Fruit fly (Drosophila melanogaster) whole organism, embryonic: Measurements from ENCODE around the gene CG4404.

Experiments used
- Atf6 ChIP-seq: fragments of 200-800 bp; sonication (Bioruptor generic); IDR thresholded peaks from 2 replicates; pipeline ENCODE4 v1.3.6; 2022; ENCODE audit warnings: missing biosample characterization, missing genetic modification characterization
- Awh ChIP-seq: fragments of 200-800 bp; sonication (Bioruptor generic); IDR thresholded peaks from 2 replicates; pipeline ENCODE4, ENCODE4 v1.3.6; 2022; ENCODE audit warnings: missing biosample characterization, missing genetic modification characterization
- Bgb ChIP-seq: fragments of 200-800 bp; sonication (Bioruptor generic); IDR thresholded peaks from 2 replicates; pipeline ENCODE4 v1.3.6; 2022; ENCODE audit warnings: missing biosample characterization, missing genetic modification characterization; ENCODE audit not compliant: partially characterized antibody
- CG11723 ChIP-seq: fragments of 200-800 bp; sonication (Bioruptor generic); optimal IDR thresholded peaks from 2 replicates; lab custom pipeline; 2017; ENCODE audit warnings: missing biosample characterization, mild to moderate bottlenecking, missing genetic modification characterization
- CG12071 ChIP-seq: fragments of 200-800 bp; sonication (Bioruptor generic); optimal IDR thresholded peaks from 3 replicates; lab custom pipeline; 2018; ENCODE audit warnings: missing biosample characterization, mild to moderate bottlenecking, missing genetic modification characterization
- CG12104 ChIP-seq: fragments of 200-800 bp; sonication (Bioruptor generic); optimal IDR thresholded peaks from 3 replicates; lab custom pipeline; 2016; ENCODE audit warnings: missing biosample characterization, missing genetic modification characterization
- CG1233 ChIP-seq: fragments of 200-800 bp; sonication (Bioruptor generic); optimal IDR thresholded peaks from 4 replicates; lab custom pipeline; 2018; ENCODE audit warnings: missing biosample characterization, mild to moderate bottlenecking, missing genetic modification characterization
- CG15601 ChIP-seq: fragments of 200-800 bp; sonication (Bioruptor generic); optimal IDR thresholded peaks from 3 replicates; lab custom pipeline; 2019; ENCODE audit warnings: missing biosample characterization, mild to moderate bottlenecking, missing genetic modification characterization, moderate library complexity
- CG18011 ChIP-seq: fragments of 200-800 bp; sonication (Bioruptor generic); optimal IDR thresholded peaks from 2 replicates; lab custom pipeline; 2017; ENCODE audit warnings: missing biosample characterization, missing genetic modification characterization, mild to moderate bottlenecking, moderate library complexity, missing genotype
- CG31365 ChIP-seq: fragments of 200-800 bp; sonication (Bioruptor generic); optimal IDR thresholded peaks from 2 replicates; lab custom pipeline; 2018; ENCODE audit warnings: missing biosample characterization, mild to moderate bottlenecking, missing genetic modification characterization
- CG33557 ChIP-seq: fragments of 200-800 bp; sonication (Bioruptor generic); optimal IDR thresholded peaks from 2 replicates; lab custom pipeline; 2019; ENCODE audit warnings: missing biosample characterization, mild to moderate bottlenecking, missing genetic modification characterization, moderate library complexity
- CG34224 ChIP-seq: fragments of 200-800 bp; sonication (Bioruptor generic); IDR thresholded peaks from 3 replicates; pipeline ENCODE4 v1.3.6; 2022; ENCODE audit warnings: missing biosample characterization, missing genetic modification characterization; ENCODE audit not compliant: partially characterized antibody
- CG43689 ChIP-seq: fragments of 200-800 bp; sonication (Bioruptor generic); IDR thresholded peaks from 2 replicates; pipeline ENCODE4 v1.3.6; 2022; ENCODE audit warnings: missing biosample characterization, missing genetic modification characterization
- CG5180 ChIP-seq: fragments of 200-800 bp; sonication (Bioruptor generic); optimal IDR thresholded peaks from 3 replicates; lab custom pipeline; 2017; ENCODE audit warnings: missing biosample characterization, missing genetic modification characterization, mild to moderate bottlenecking, moderate library complexity, missing genetic modification reagents
- CG6854 ChIP-seq: fragments of 200-800 bp; sonication (Bioruptor generic); optimal IDR thresholded peaks from 3 replicates; lab custom pipeline; 2017; ENCODE audit warnings: missing biosample characterization, mild to moderate bottlenecking, missing genetic modification characterization
- CG7839 ChIP-seq: fragments of 200-800 bp; sonication (Bioruptor generic); optimal IDR thresholded peaks from 3 replicates; lab custom pipeline; 2018; ENCODE audit warnings: missing biosample characterization, mild to moderate bottlenecking, missing genetic modification characterization, moderate library complexity
- CG7963 ChIP-seq: fragments of 200-800 bp; sonication (Bioruptor generic); IDR thresholded peaks from 3 replicates; pipeline ENCODE4 v1.3.6; 2022; ENCODE audit warnings: missing biosample characterization, missing genetic modification characterization; ENCODE audit not compliant: partially characterized antibody
- CG8924 ChIP-seq: fragments of 200-800 bp; optimal IDR thresholded peaks from 3 replicates; lab custom pipeline; 2019; ENCODE audit warnings: missing biosample characterization, mild to moderate bottlenecking, missing genetic modification characterization, moderate library complexity
- Eip74EF ChIP-seq, 2 experiments: fragments of 200-800 bp in 1 of 2; fragments of >200 bp in 1 of 2; sonication (Bioruptor generic) in 1 of 2; optimal IDR thresholded peaks; 2 replicates each; lab custom pipeline; 2017 to 2019; ENCODE audit warnings: missing biosample characterization in 2 of 2, missing genetic modification characterization in 2 of 2, mild to moderate bottlenecking in 1 of 2, moderate library complexity in 1 of 2
- Ets65A ChIP-seq: fragments of 200-800 bp; sonication (Bioruptor generic); peaks from one replicate; lab custom pipeline; 2016; ENCODE audit warnings: missing biosample characterization, missing genetic modification characterization
- Fer1 ChIP-seq: fragments of 200-800 bp; sonication (Bioruptor generic); optimal IDR thresholded peaks from 2 replicates; lab custom pipeline; 2017; ENCODE audit warnings: missing biosample characterization, mild to moderate bottlenecking, missing genetic modification characterization
- Gsc ChIP-seq: fragments of 200-800 bp; sonication (Bioruptor generic); IDR thresholded peaks from 2 replicates; pipeline ENCODE4 v1.3.6; 2022; ENCODE audit warnings: missing biosample characterization, missing genetic modification characterization
- HLH4C ChIP-seq: fragments of 200-800 bp; sonication (Bioruptor generic); IDR thresholded peaks from 3 replicates; pipeline ENCODE4 v1.3.6; 2022; ENCODE audit warnings: missing biosample characterization, missing genetic modification characterization; ENCODE audit not compliant: partially characterized antibody
- HLH54F ChIP-seq: fragments of 200-800 bp; sonication (Bioruptor generic); optimal IDR thresholded peaks from 3 replicates; lab custom pipeline; 2016; ENCODE audit warnings: missing biosample characterization, missing genetic modification characterization
- Hey ChIP-seq: fragments of 200-800 bp; sonication (Bioruptor generic); optimal IDR thresholded peaks from 3 replicates; lab custom pipeline; 2018; ENCODE audit warnings: missing biosample characterization, mild to moderate bottlenecking, missing genetic modification characterization
- Hr39 ChIP-seq: fragments of >200 bp; optimal IDR thresholded peaks from 2 replicates; lab custom pipeline; 2017
- Hr51 ChIP-seq, 2 experiments: fragments of 200-800 bp; sonication (Bioruptor generic); optimal IDR thresholded peaks; 2 replicates in 1 of 2; 3 replicates in 1 of 2; lab custom pipeline; 2016 to 2018; ENCODE audit warnings: missing biosample characterization in 2 of 2, missing genetic modification characterization in 2 of 2, mild to moderate bottlenecking in 1 of 2, moderate library complexity in 1 of 2
- Ptx1 ChIP-seq: fragments of 200-800 bp; sonication (Bioruptor generic); IDR thresholded peaks from 2 replicates; pipeline ENCODE4 v1.3.6; 2022; ENCODE audit warnings: missing biosample characterization, missing genetic modification characterization
- Sin3A ChIP-seq: fragments of >200 bp; optimal IDR thresholded peaks from 2 replicates; lab custom pipeline; 2018
- TFAM ChIP-seq: fragments of 200-800 bp; sonication (Bioruptor generic); optimal IDR thresholded peaks from 2 replicates; lab custom pipeline; 2017; ENCODE audit warnings: missing biosample characterization, missing genetic modification characterization, inconsistent platforms
- Tbp ChIP-seq: fragments of >200 bp; optimal IDR thresholded peaks from 2 replicates; lab custom pipeline; 2018; ENCODE audit warnings: missing biosample characterization, missing genetic modification characterization
- Xrp1 ChIP-seq: fragments of 200-800 bp; sonication (Bioruptor generic); IDR thresholded peaks from 2 replicates; pipeline ENCODE4 v1.3.6; 2022; ENCODE audit warnings: missing biosample characterization, missing genetic modification characterization
- cg ChIP-seq: fragments of 200-800 bp; sonication (Bioruptor generic); optimal IDR thresholded peaks from 3 replicates; lab custom pipeline; 2019; ENCODE audit warnings: missing biosample characterization, mild to moderate bottlenecking, missing genetic modification characterization, moderate library complexity
- chif ChIP-seq, 2 experiments: fragments of 200-800 bp; sonication (Bioruptor generic); optimal IDR thresholded peaks; 3 replicates each; lab custom pipeline; 2016; ENCODE audit warnings: missing biosample characterization in 2 of 2, missing genetic modification characterization in 2 of 2
- chinmo ChIP-seq: fragments of 200-800 bp; sonication (Bioruptor generic); IDR thresholded peaks from 4 replicates; pipeline ENCODE4 v1.3.6; 2022; ENCODE audit warnings: missing biosample characterization, missing genetic modification characterization; ENCODE audit not compliant: partially characterized antibody
- croc ChIP-seq: fragments of 200-800 bp; sonication (Bioruptor generic); conservative IDR thresholded peaks from 3 replicates; pipeline ENCODE4 v1.3.6; 2022; ENCODE audit warnings: missing biosample characterization, missing genetic modification characterization
- fu2 ChIP-seq: fragments of 200-800 bp; sonication (Bioruptor generic); optimal IDR thresholded peaks from 2 replicates; lab custom pipeline; 2016; ENCODE audit warnings: missing biosample characterization, missing genetic modification characterization
- gce ChIP-seq: fragments of 200-800 bp; sonication (Bioruptor generic); IDR thresholded peaks from 3 replicates; pipeline ENCODE4 v1.3.6; 2022; ENCODE audit warnings: missing biosample characterization, missing genetic modification characterization
- kah ChIP-seq: fragments of 200-800 bp; sonication (Bioruptor generic); optimal IDR thresholded peaks from 2 replicates; lab custom pipeline; 2018; ENCODE audit warnings: missing biosample characterization, mild to moderate bottlenecking, missing genetic modification characterization
- lola ChIP-seq, 3 experiments: fragments of >200 bp in 2 of 3; fragments of 200-800 bp in 1 of 3; sonication (Bioruptor generic) in 1 of 3; optimal IDR thresholded peaks; 2 replicates each; lab custom pipeline; 2017 to 2019; ENCODE audit warnings: missing biosample characterization in 3 of 3, missing genetic modification characterization in 3 of 3, mild to moderate bottlenecking in 1 of 3, moderate library complexity in 1 of 3
- luna ChIP-seq: fragments of 200-800 bp; sonication (Bioruptor generic); optimal IDR thresholded peaks from 2 replicates; lab custom pipeline; 2016; ENCODE audit warnings: missing biosample characterization, missing genetic modification characterization
- odd ChIP-seq: fragments of 200-800 bp; sonication (Bioruptor generic); optimal IDR thresholded peaks from 2 replicates; lab custom pipeline; 2017; ENCODE audit warnings: missing biosample characterization, mild to moderate bottlenecking, missing genetic modification characterization
- pan ChIP-seq, 4 experiments: fragments of >200 bp in 3 of 4; fragments of 200-800 bp in 1 of 4; sonication (Bioruptor generic) in 1 of 4; optimal IDR thresholded peaks in 3 of 4; IDR thresholded peaks in 1 of 4; 2 replicates each; pipeline versions ENCODE4 v1.3.6 to Lab custom; 2017 to 2022; ENCODE audit warnings: missing biosample characterization in 2 of 4, missing genetic modification characterization in 2 of 4, mixed read lengths in 1 of 4
- phol ChIP-seq: fragments of 200-800 bp; sonication (Bioruptor generic); optimal IDR thresholded peaks from 3 replicates; lab custom pipeline; 2018; ENCODE audit warnings: missing biosample characterization, mild to moderate bottlenecking, missing genetic modification characterization, moderate library complexity
- pum ChIP-seq: fragments of 200-800 bp; sonication (Bioruptor generic); optimal IDR thresholded peaks from 2 replicates; lab custom pipeline; 2016; ENCODE audit warnings: missing biosample characterization, missing genetic modification characterization
- sd ChIP-seq: fragments of 200-800 bp; sonication (Bioruptor generic); optimal IDR thresholded peaks from 3 replicates; lab custom pipeline; 2018; ENCODE audit warnings: missing biosample characterization, mild to moderate bottlenecking, missing genetic modification characterization, moderate library complexity
- sisA ChIP-seq: fragments of 200-800 bp; sonication (Bioruptor generic); IDR thresholded peaks from 2 replicates; pipeline ENCODE4 v1.3.6; 2022; ENCODE audit warnings: missing biosample characterization, missing genetic modification characterization
- stwl ChIP-seq: fragments of 200-800 bp; sonication (Bioruptor generic); optimal IDR thresholded peaks from 3 replicates; lab custom pipeline; 2018; ENCODE audit warnings: missing biosample characterization, mild to moderate bottlenecking, missing genetic modification characterization, moderate library complexity
- tgo ChIP-seq: fragments of 200-800 bp; sonication (Bioruptor generic); IDR thresholded peaks from 3 replicates; pipeline ENCODE4 v1.3.6; 2022; ENCODE audit warnings: missing biosample characterization, missing genetic modification characterization
- twi ChIP-seq: fragments of 200-800 bp; optimal IDR thresholded peaks from 2 replicates; lab custom pipeline; 2019; ENCODE audit warnings: missing biosample characterization, mild to moderate bottlenecking, missing genetic modification characterization, moderate library complexity

CG4404 gene

DNA sequence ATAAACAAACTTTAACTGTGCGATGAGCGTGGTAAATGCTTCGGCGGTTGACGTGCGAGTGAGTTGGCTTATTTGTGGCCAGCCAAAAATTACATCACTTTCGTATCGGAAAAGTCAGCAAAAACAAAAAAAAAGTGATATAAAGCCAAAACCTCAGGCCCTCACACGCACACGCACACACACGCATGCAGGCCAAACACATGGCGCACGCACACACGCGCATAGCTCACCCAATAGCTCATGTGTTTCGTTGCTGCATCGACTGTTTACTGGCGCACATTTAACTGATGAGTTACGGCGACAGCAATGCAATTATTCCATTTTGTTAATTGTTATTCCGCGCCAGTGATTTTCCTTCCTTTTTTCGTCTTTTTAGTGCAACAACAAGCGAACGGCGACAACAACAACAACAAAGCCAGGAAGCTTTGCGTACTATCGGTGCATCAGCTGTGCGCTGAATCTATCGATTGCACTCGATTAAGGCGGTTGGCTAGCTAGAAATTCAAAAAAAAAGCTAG, 2.7 kb downstream of the CG4404 start, which contains the start of gene Flad1 (continued):
- TF ChIP-seq pum (GFP tag; lab: Kevin White, UChicago): no peak
- no peak for TF ChIP-seq Tbp
- no peak for TF ChIP-seq CG33557 (GFP tag; lab: Kevin White, UChicago)
- TF ChIP-seq Fer1: peak; percentile 16
- no peak for TF ChIP-seq CG11723 (GFP tag; lab: Kevin White, UChicago)
- TF ChIP-seq CG6854: no peak
- TF ChIP-seq CG7963 (GFP tag; lab: Robert Waterston, UW): 0 out of 3 replicates have a peak, but pooled peaks have one; percentile 34
- no peak for TF ChIP-seq Ets65A (GFP tag; lab: Kevin White, UChicago)
- peak; percentile 88 for TF ChIP-seq cg (GFP tag; lab: Kevin White, UChicago)
- TF ChIP-seq Hr51 (GFP tag; optimal IDR thresholded peaks at IDR 0.05; lab: Kevin White, UChicago): no peak
- TF ChIP-seq CG5180: no peak
- no peak for TF ChIP-seq Awh (GFP tag; lab: Robert Waterston, UW)
- no peak for TF ChIP-seq phol (tag; lab: Kevin White, UChicago)
- TF ChIP-seq HLH54F (GFP tag; lab: Kevin White, UChicago): no peak
- TF ChIP-seq luna (GFP tag; lab: Kevin White, UChicago): no peak
- TF ChIP-seq CG12104 (GFP tag; lab: Kevin White, UChicago): no peak
- no peak for TF ChIP-seq CG1233 (GFP tag; lab: Kevin White, UChicago)
- TF ChIP-seq tgo (GFP tag; lab: Robert Waterston, UW): no peak
- no peak for TF ChIP-seq CG43689 (GFP tag; lab: Robert Waterston, UW)
- TF ChIP-seq CG31365: no peak
- no peak for TF ChIP-seq Atf6
- no peak for TF ChIP-seq Ptx1 (GFP tag; lab: Robert Waterston, UW)
- no peak for TF ChIP-seq gce
- peak in 1 of 2 experiments; percentile 13 for TF ChIP-seq Eip74EF (GFP tag; optimal IDR thresholded peaks at IDR 0.05; lab: Kevin White, UChicago)
- TF ChIP-seq chif (GFP tag; optimal IDR thresholded peaks at IDR 0.05; lab: Kevin White, UChicago): no peak
- TF ChIP-seq croc (GFP tag; lab: Robert Waterston, UW): no peak
- no peak for TF ChIP-seq CG12071 (GFP tag; lab: Kevin White, UChicago)
- TF ChIP-seq Bgb (GFP tag; lab: Robert Waterston, UW): peak; percentile 52; the same call in 1 of the 2 replicates
- TF ChIP-seq kah (GFP tag; lab: Kevin White, UChicago): no peak
- TF ChIP-seq twi (tag; lab: Kevin White, UChicago): peak; percentile 71
- TF ChIP-seq CG7839 (tag; lab: Kevin White, UChicago): no peak
- no peak for TF ChIP-seq Gsc (GFP tag; lab: Robert Waterston, UW)
- no peak for TF ChIP-seq fu2 (GFP tag; lab: Kevin White, UChicago)
- TF ChIP-seq lola (GFP tag; optimal IDR thresholded peaks at IDR 0.05; lab: Kevin White, UChicago): no peak
- TF ChIP-seq Sin3A (lab: Kevin White, UChicago): peak; percentile 14
- no peak for TF ChIP-seq Hey (tag; lab: Kevin White, UChicago)
- no peak for TF ChIP-seq Hr39
- TF ChIP-seq chinmo (GFP tag; lab: Robert Waterston, UW): 0 out of 4 replicates have a peak, but pooled peaks have one; percentile 54
- no peak for TF ChIP-seq pan (optimal IDR thresholded peaks at IDR 0.05; lab: Kevin White, UChicago)
- no peak for TF ChIP-seq pan (GFP tag; optimal IDR thresholded peaks at IDR 0.05 in 1 of 2, IDR thresholded peaks at IDR 0.05 in 1 of 2)
- TF ChIP-seq CG18011 (GFP tag; lab: Kevin White, UChicago): no peak
- no peak for TF ChIP-seq odd (GFP tag; lab: Kevin White, UChicago)
- TF ChIP-seq sd (tag; lab: Kevin White, UChicago): peak; percentile 34
- no peak for TF ChIP-seq sisA (GFP tag; lab: Robert Waterston, UW)
- no peak for TF ChIP-seq Xrp1 (GFP tag; lab: Robert Waterston, UW)
- no peak for TF ChIP-seq stwl (tag; lab: Kevin White, UChicago)
- TF ChIP-seq TFAM (GFP tag; lab: Kevin White, UChicago): no peak
- peak; percentile 56; the same call in 1 of the 3 replicates for TF ChIP-seq HLH4C (GFP tag; lab: Robert Waterston, UW)
- TF ChIP-seq CG15601 (tag; lab: Kevin White, UChicago): no peak
- no peak for TF ChIP-seq CG8924 (tag; lab: Kevin White, UChicago)
- no peak for TF ChIP-seq CG34224
